Fruit fly (Drosophila melanogaster): Measurements from ENCODE around the gene Boh2.

Gene Boh2

dm6 chr2L:11210970-11211967, 32.4 kb downstream of the Boh2 start (continued):
- peak; percentile 10; the same call in 1 of the 3 replicates for TF ChIP-seq CG16813 (GFP tag; IDR thresholded peaks at IDR 0.05; ENCODE audit: partially characterized antibody)
- TF ChIP-seq CG13424 (tag; optimal IDR thresholded peaks at IDR 0.05) = no peak
- TF ChIP-seq Dip2 (GFP tag; IDR thresholded peaks at IDR 0.05) = no peak
- TF ChIP-seq Bgb (GFP tag; IDR thresholded peaks at IDR 0.05; ENCODE audit: partially characterized antibody) = no peak
- no peak for TF ChIP-seq CG6272 (GFP tag; IDR thresholded peaks at IDR 0.05)
- TF ChIP-seq bsh (GFP tag; optimal IDR thresholded peaks at IDR 0.05) = peak in 1 of 2 experiments; percentile 18
- no peak for TF ChIP-seq hth (optimal IDR thresholded peaks at IDR 0.05)
- TF ChIP-seq Drgx (GFP tag; IDR thresholded peaks at IDR 0.05) = peak; percentile 53
- peak; percentile 11 for TF ChIP-seq nom (GFP tag; optimal IDR thresholded peaks at IDR 0.05)
- no peak for TF ChIP-seq CG15601 (tag; optimal IDR thresholded peaks at IDR 0.05)
- TF ChIP-seq nerfin-2 (GFP tag; IDR thresholded peaks at IDR 0.05; ENCODE audit: partially characterized antibody) = no peak
- no peak for TF ChIP-seq wor (GFP tag; IDR thresholded peaks at IDR 0.05)
- TF ChIP-seq CG9932 (GFP tag; IDR thresholded peaks at IDR 0.05) = no peak
- no peak for TF ChIP-seq Hr39 (optimal IDR thresholded peaks at IDR 0.05)
- TF ChIP-seq Optix (GFP tag; IDR thresholded peaks at IDR 0.05) = no peak
- TF ChIP-seq CG18599 (GFP tag; optimal IDR thresholded peaks at IDR 0.05) = no peak
- TF ChIP-seq CG14667 (GFP tag; IDR thresholded peaks at IDR 0.05) = no peak
- TF ChIP-seq otp (GFP tag; IDR thresholded peaks at IDR 0.05) = no peak
- TF ChIP-seq Side (GFP tag; optimal IDR thresholded peaks at IDR 0.05) = no peak
- TF ChIP-seq pnt (GFP tag; optimal IDR thresholded peaks at IDR 0.05) = no peak
- TF ChIP-seq pros (GFP tag; optimal IDR thresholded peaks at IDR 0.05) = no peak
- peak; percentile 96 for TF ChIP-seq Elba2 (GFP tag; optimal IDR thresholded peaks at IDR 0.05)
- no peak for TF ChIP-seq CG3995 (GFP tag; optimal IDR thresholded peaks at IDR 0.05)
- peak in 1 of 2 experiments; percentile 46 for TF ChIP-seq insv (GFP tag; optimal IDR thresholded peaks at IDR 0.05)
- TF ChIP-seq CG17385 (GFP tag; optimal IDR thresholded peaks at IDR 0.05) = peak; percentile 10
- TF ChIP-seq onecut (GFP tag; IDR thresholded peaks at IDR 0.05) = no peak
- TF ChIP-seq Dp (GFP tag; optimal IDR thresholded peaks at IDR 0.05) = no peak
- peak; percentile 37; the same call in 1 of the 2 replicates for TF ChIP-seq CG4360 (GFP tag; IDR thresholded peaks at IDR 0.05)

DNA sequence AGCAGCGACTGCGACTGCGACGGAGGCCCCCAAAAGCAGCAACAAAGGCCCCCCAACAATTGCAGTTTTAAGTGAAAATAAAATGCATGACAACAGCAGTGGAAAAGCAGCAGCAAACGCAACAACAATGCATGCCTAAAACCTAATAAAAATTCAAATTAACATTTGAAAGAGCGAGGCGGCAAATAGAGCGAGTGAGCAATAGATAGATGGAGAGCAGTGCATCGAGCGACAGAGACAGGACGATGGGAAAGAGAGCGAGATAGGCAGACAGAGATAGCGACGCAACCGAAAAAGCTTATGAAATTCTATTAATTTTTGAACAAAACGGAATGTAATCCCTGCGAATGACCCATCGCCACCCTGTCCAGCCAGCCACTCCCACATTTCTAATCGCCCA, 40.1 kb downstream of the Boh2 start:
- TF ChIP-seq Dfd (GFP tag; optimal IDR thresholded peaks at IDR 0.05) (no peak), CG7745 (tag; optimal IDR thresholded peaks at IDR 0.05) (no peak), CG16779 (GFP tag; IDR thresholded peaks at IDR 0.05) (no peak), Fer1 (GFP tag; optimal IDR thresholded peaks at IDR 0.05) (no peak), nerfin-1 (tag; optimal IDR thresholded peaks at IDR 0.05) (no peak), CG1832 (GFP tag; optimal IDR thresholded peaks at IDR 0.05) (peak; percentile 62), Camta (GFP tag; optimal IDR thresholded peaks at IDR 0.05) (no peak), ken (GFP tag; IDR thresholded peaks at IDR 0.05) (no peak), Bgb (GFP tag; IDR thresholded peaks at IDR 0.05; ENCODE audit: partially characterized antibody) (no peak), CG12219 (GFP tag; optimal IDR thresholded peaks at IDR 0.05) (no peak), maf-S (GFP tag; optimal IDR thresholded peaks at IDR 0.05) (no peak), sug (tag; optimal IDR thresholded peaks at IDR 0.05) (no peak), CG1529 (GFP tag; optimal IDR thresholded peaks at IDR 0.05) (no peak), CG3838 (GFP tag; optimal IDR thresholded peaks at IDR 0.05) (no peak), Aef1 (GFP tag; IDR thresholded peaks at IDR 0.05) (no peak), CG10147 (GFP tag; optimal IDR thresholded peaks at IDR 0.05) (no peak), CG2199 (GFP tag; IDR thresholded peaks at IDR 0.05) (peak; percentile 17; the same call in 1 of the 3 replicates), tup (GFP tag; optimal IDR thresholded peaks at IDR 0.05) (no peak), exex (tag; optimal IDR thresholded peaks at IDR 0.05) (no peak), CG12769 (tag; optimal IDR thresholded peaks at IDR 0.05) (no peak), hth (optimal IDR thresholded peaks at IDR 0.05) (no peak), tll (GFP tag; optimal IDR thresholded peaks at IDR 0.05) (peak in 1 of 2 experiments; percentile 37), CG1647 (GFP tag; optimal IDR thresholded peaks at IDR 0.05) (no peak)

Measured in whole organism, embryonic.